Fruit fly (Drosophila melanogaster): Measurements from ENCODE around the gene CG11693.

Gene CG11693

dm6 chr3R:8307283-8307682 is 3.3 kb downstream of the CG11693 start:
- TF ChIP-seq Med (GFP tag) (peak; percentile 36), tll (GFP tag; optimal IDR thresholded peaks at IDR 0.05) (peak in 1 of 2 experiments; percentile 94), B-H1 (GFP tag; IDR thresholded peaks at IDR 0.05) (no peak), cad (GFP tag; optimal IDR thresholded peaks at IDR 0.05) (peak; percentile 82)

- peak; percentile 90 for TF ChIP-seq Ets65A (GFP tag)
- TF ChIP-seq CHES-1-like (GFP tag; optimal IDR thresholded peaks at IDR 0.05) = no peak
- TF ChIP-seq Drgx (GFP tag; IDR thresholded peaks at IDR 0.05) = no peak
- TF ChIP-seq ash1 (GFP tag; optimal IDR thresholded peaks at IDR 0.05) = no peak
- TF ChIP-seq abd-A (tag; optimal IDR thresholded peaks at IDR 0.05) = no peak
- no peak for TF ChIP-seq kni (GFP tag; optimal IDR thresholded peaks at IDR 0.05)
- TF ChIP-seq CG32532 (GFP tag; IDR thresholded peaks at IDR 0.05) = no peak
- no peak for TF ChIP-seq Fer3 (tag; optimal IDR thresholded peaks at IDR 0.05)
These were observed 3.7 kb downstream of the CG11693 start for dm6 chr3R:8306927-8307261.

dm6 chr3R:8306188-8306926 is 4.2 kb downstream of the CG11693 start:
- TF ChIP-seq CG12744 (GFP tag; optimal IDR thresholded peaks at IDR 0.05) (no peak), onecut (GFP tag; IDR thresholded peaks at IDR 0.05) (0 out of 2 replicates have a peak, but pooled peaks have one; percentile 5), Aef1 (GFP tag; IDR thresholded peaks at IDR 0.05) (no peak), CG32767 (GFP tag; IDR thresholded peaks at IDR 0.05) (peak; percentile 9; the same call in 1 of the 2 replicates), ci (GFP tag; IDR thresholded peaks at IDR 0.05) (0 out of 3 replicates have a peak, but pooled peaks have one; percentile 20), CG3407 (GFP tag; optimal IDR thresholded peaks at IDR 0.05) (peak; percentile 3), insv (GFP tag; optimal IDR thresholded peaks at IDR 0.05) (peak; percentile 98 to 100), CG16813 (GFP tag; IDR thresholded peaks at IDR 0.05; ENCODE audit: partially characterized antibody) (peak; percentile 35; the same call in 1 of the 3 replicates), amos (GFP tag; IDR thresholded peaks at IDR 0.05; ENCODE audit: partially characterized antibody) (peak; percentile 68), gce (GFP tag; IDR thresholded peaks at IDR 0.05) (no peak), rib (GFP tag; IDR thresholded peaks at IDR 0.05) (no peak), Fer2 (tag; optimal IDR thresholded peaks at IDR 0.05) (no peak), CG2199 (GFP tag; IDR thresholded peaks at IDR 0.05) (peak; percentile 45; the same call in 1 of the 3 replicates), trem (tag; optimal IDR thresholded peaks at IDR 0.05) (peak; percentile 6), luna (GFP tag; optimal IDR thresholded peaks at IDR 0.05) (no peak), her (GFP tag; optimal IDR thresholded peaks at IDR 0.05) (no peak), hkb (optimal IDR thresholded peaks at IDR 0.05) (peak; percentile 22), hkb (GFP tag; IDR thresholded peaks at IDR 0.05) (no peak), CTCF (GFP tag; optimal IDR thresholded peaks at IDR 0.05) (peak; percentile 73), CG6175 (GFP tag; IDR thresholded peaks at IDR 0.05) (no peak), CG30020 (tag; optimal IDR thresholded peaks at IDR 0.05) (no peak), Scr (GFP tag; IDR thresholded peaks at IDR 0.05; ENCODE audit: partially characterized antibody) (peak; percentile 19), E2f2 (GFP tag; IDR thresholded peaks at IDR 0.05) (0 out of 2 replicates have a peak, but pooled peaks have one; percentile 14), unc-4 (GFP tag; IDR thresholded peaks at IDR 0.05; ENCODE audit: partially characterized antibody) (peak; percentile 15; the same call in 1 of the 2 replicates), fru (optimal IDR thresholded peaks at IDR 0.05) (no peak), D (optimal IDR thresholded peaks at IDR 0.05) (peak; percentile 37), D (GFP tag; optimal IDR thresholded peaks at IDR 0.05) (no peak), Awh (GFP tag; IDR thresholded peaks at IDR 0.05) (0 out of 2 replicates have a peak, but pooled peaks have one; percentile 13), CG33557 (GFP tag; optimal IDR thresholded peaks at IDR 0.05) (peak; percentile 8), CG14860 (GFP tag; IDR thresholded peaks at IDR 0.05; ENCODE audit: partially characterized antibody) (peak; percentile 16; the same call in 1 of the 3 replicates), crol (GFP tag; IDR thresholded peaks at IDR 0.05) (peak; percentile 91), al (GFP tag; IDR thresholded peaks at IDR 0.05) (no peak), ATbp (GFP tag; optimal IDR thresholded peaks at IDR 0.05) (peak; percentile 51), CG15601 (tag; optimal IDR thresholded peaks at IDR 0.05) (peak; percentile 5), CG4820 (GFP tag; optimal IDR thresholded peaks at IDR 0.05) (no peak), CG11093 (GFP tag; IDR thresholded peaks at IDR 0.05) (no peak)

Measured in whole organism, embryonic.